Fruit fly (Drosophila melanogaster) Kc167 (cell line): ENCODE measurements around the gene CG17294.

Source experiments
- insv ChIP-seq: fragments of >200 bp; optimal IDR thresholded peaks from 3 replicates; lab custom pipeline; 2018; ENCODE audit warnings: missing external identifiers
- psq ChIP-seq: fragments of >200 bp; optimal IDR thresholded peaks from 2 replicates; lab custom pipeline; 2017; ENCODE audit warnings: missing external identifiers

DNA sequence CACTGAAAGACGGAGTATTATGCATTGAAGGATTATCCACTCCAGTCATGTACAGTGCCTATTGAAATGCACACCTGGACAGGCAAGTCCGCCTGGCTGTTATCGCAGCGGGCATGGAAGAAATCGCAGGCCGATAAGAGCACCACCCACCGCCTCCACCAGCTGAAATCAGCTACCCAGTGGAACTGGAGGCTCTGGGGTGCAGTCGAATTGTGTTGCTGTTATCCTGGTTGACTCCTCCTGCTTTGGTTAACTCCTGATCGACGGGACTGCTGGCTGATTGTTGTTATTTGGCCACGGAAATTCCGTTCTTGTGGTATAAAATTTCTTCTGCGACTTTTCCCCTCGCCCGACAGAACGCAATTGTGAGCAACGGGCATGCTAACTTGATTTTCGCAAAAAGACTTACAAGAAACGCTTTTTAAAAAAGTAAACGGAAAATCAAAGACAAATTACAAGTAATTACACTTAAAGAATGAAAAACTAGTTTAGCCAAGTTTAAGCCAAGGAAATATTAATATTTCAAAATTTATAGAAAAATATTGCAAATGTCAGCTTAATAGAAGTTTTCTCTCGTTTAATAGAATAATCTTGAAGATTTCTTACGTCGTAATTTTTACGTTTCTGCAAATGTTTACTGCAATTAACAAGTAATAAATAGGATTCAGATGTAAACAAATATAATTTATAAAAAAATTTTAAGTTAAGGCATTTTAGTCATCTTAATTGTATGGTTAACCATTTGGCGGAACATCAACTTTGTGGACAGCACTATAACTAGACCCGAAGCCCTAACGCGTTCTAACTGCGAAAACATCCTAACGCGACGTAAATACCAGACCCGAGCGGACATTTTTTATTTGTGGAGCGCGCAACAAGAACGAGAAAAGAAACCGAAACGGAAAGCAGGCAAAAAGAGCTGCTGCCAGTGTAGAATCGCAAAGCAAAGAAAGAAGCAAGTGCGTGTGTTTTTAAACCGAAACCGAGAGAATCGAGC lies 38.4 kb downstream of the CG17294 start, which contains the start of the genes CG13398 and Akap200:
- TF ChIP-seq psq (lab: Kevin White, UChicago) = no peak
- no peak for TF ChIP-seq insv (lab: Kevin White, UChicago)
